Worm (Caenorhabditis elegans) whole organism, L2 larva: ENCODE measurements around the gene svh-1.

Experiments
- F13H6.1 ChIP-seq: sonication (generic microtip); optimal IDR thresholded peaks from 2 replicates; lab custom pipeline; 2016; ENCODE audit warnings: missing genetic modification characterization, missing compliant biosample characterization
- aly-2 ChIP-seq: fragments of 150-350 bp; optimal IDR thresholded peaks from 2 replicates; lab custom pipeline; 2014; ENCODE audit warnings: missing biosample characterization, missing genetic modification characterization
- ceh-82 ChIP-seq: fragments of 150-350 bp; optimal IDR thresholded peaks from 2 replicates; lab custom pipeline; 2014; ENCODE audit warnings: missing biosample characterization, missing genetic modification characterization
- elt-3 ChIP-seq: sonication (generic microtip); optimal IDR thresholded peaks from 2 replicates; lab custom pipeline; 2017; ENCODE audit warnings: missing biosample characterization, missing genetic modification characterization
- nhr-237 ChIP-seq: fragments of 150-350 bp; optimal IDR thresholded peaks from 2 replicates; lab custom pipeline; 2014; ENCODE audit warnings: missing biosample characterization, missing genetic modification characterization
- nhr-25 ChIP-seq: fragments of 150-350 bp; sonication (generic microtip); optimal IDR thresholded peaks from 3 replicates; lab custom pipeline; 2014; ENCODE audit warnings: missing biosample characterization, missing genetic modification characterization
- nhr-6 ChIP-seq: fragments of 150-350 bp; optimal IDR thresholded peaks from 2 replicates; lab custom pipeline; 2014; ENCODE audit warnings: missing biosample characterization, missing genetic modification characterization
- unc-39 ChIP-seq: fragments of 150-350 bp; optimal IDR thresholded peaks from 2 replicates; lab custom pipeline; 2014; ENCODE audit warnings: missing biosample characterization, missing genetic modification characterization
- ztf-1 ChIP-seq: fragments of 200-800 bp; sonication (Bioruptor generic); conservative IDR thresholded peaks from 2 replicates; pipeline ENCODE4 v1.3.6; 2022; ENCODE audit warnings: missing genetic modification characterization, missing compliant biosample characterization
- ztf-11 ChIP-seq: sonication (generic microtip); optimal IDR thresholded peaks from 2 replicates; lab custom pipeline; 2017; ENCODE audit warnings: missing biosample characterization, missing genetic modification characterization

- no peak for TF ChIP-seq ceh-82 (tag; lab: Kevin White, UChicago)
- no peak for TF ChIP-seq ztf-11
- no peak for TF ChIP-seq ztf-1 (GFP tag; lab: Robert Waterston, UW)
- no peak for TF ChIP-seq unc-39 (tag; lab: Kevin White, UChicago)
- no peak for TF ChIP-seq aly-2 (tag; lab: Kevin White, UChicago)
- no peak for TF ChIP-seq nhr-237 (tag; lab: Kevin White, UChicago)
- no peak for TF ChIP-seq F13H6.1 (tag; lab: Kevin White, UChicago)
- TF ChIP-seq nhr-6 (tag; lab: Kevin White, UChicago): no peak
- no peak for TF ChIP-seq elt-3 (tag; lab: Kevin White, UChicago)
- TF ChIP-seq nhr-25 (tag; lab: Kevin White, UChicago): no peak
Observed at ce11 chrIV:8188421-8189112, 17.8 kb upstream of the svh-1 start.
